Worm (Caenorhabditis elegans) whole organism, young adult: ENCODE measurements around the gene cth-1.

ENCODE experiments used
- F57A8.1 ChIP-seq: fragments of 200-800 bp; sonication (Bioruptor generic); optimal IDR thresholded peaks from 2 replicates; lab custom pipeline; 2018; ENCODE audit warnings: mild to moderate bottlenecking, missing genetic modification characterization, moderate library complexity, missing compliant biosample characterization
- Y56A3A.18 ChIP-seq: fragments of 200-800 bp; sonication (Bioruptor generic); IDR thresholded peaks from 2 replicates; pipeline ENCODE4 v1.3.6; 2022; ENCODE audit warnings: missing genetic modification reagents, missing genetic modification characterization, missing compliant biosample characterization
- akir-1 ChIP-seq: fragments of 200-800 bp; sonication (Bioruptor generic); optimal IDR thresholded peaks from 2 replicates; lab custom pipeline; 2018; ENCODE audit warnings: mild to moderate bottlenecking, missing genetic modification characterization, moderate library complexity, missing compliant biosample characterization
- ama-1 ChIP-seq, 3 experiments: fragments of 150-350 bp in 1 of 3; sonication (generic microtip) in 2 of 3; optimal IDR thresholded peaks; 2 replicates each; lab custom pipeline; 2014 to 2018; ENCODE audit warnings: missing biosample characterization in 2 of 3, missing genetic modification characterization in 2 of 3, missing genetic modification reagents in 2 of 3
- ets-4 ChIP-seq: fragments of 200-800 bp; sonication (Bioruptor generic); optimal IDR thresholded peaks from 2 replicates; lab custom pipeline; 2018; ENCODE audit warnings: mild to moderate bottlenecking, missing genetic modification characterization, missing compliant biosample characterization
- hlh-12 ChIP-seq: sonication (generic microtip); optimal IDR thresholded peaks from 2 replicates; lab custom pipeline; 2016; ENCODE audit warnings: missing genetic modification characterization, missing compliant biosample characterization
- lin-40 ChIP-seq: sonication (generic microtip); optimal IDR thresholded peaks from 2 replicates; lab custom pipeline; 2016; ENCODE audit warnings: missing genetic modification characterization, mild to moderate bottlenecking, missing compliant biosample characterization, missing genotype, missing genetic modification reagents
- madf-6 ChIP-seq: fragments of 200-800 bp; sonication (Bioruptor generic); IDR thresholded peaks from 2 replicates; pipeline ENCODE4 v1.3.6; 2022; ENCODE audit warnings: missing genetic modification reagents, missing genetic modification characterization, missing compliant biosample characterization
- tlf-1 ChIP-seq: fragments of 200-800 bp; sonication (Bioruptor generic); optimal IDR thresholded peaks from 2 replicates; lab custom pipeline; 2018; ENCODE audit warnings: mild to moderate bottlenecking, missing genetic modification characterization, missing compliant biosample characterization
- unc-130 ChIP-seq: sonication (generic microtip); optimal IDR thresholded peaks from 2 replicates; lab custom pipeline; 2016; ENCODE audit warnings: missing genetic modification reagents, missing genetic modification characterization, missing compliant biosample characterization
- unc-62 ChIP-seq: fragments of 150-350 bp; optimal IDR thresholded peaks from 2 replicates; lab custom pipeline; 2014; ENCODE audit warnings: missing biosample characterization, missing genetic modification reagents, missing genetic modification characterization
- zfh-2 ChIP-seq: fragments of 200-800 bp; sonication (Bioruptor generic); conservative IDR thresholded peaks from 2 replicates; pipeline ENCODE4 v1.3.6; 2022; ENCODE audit warnings: missing genetic modification reagents, missing genetic modification characterization, missing compliant biosample characterization
- ztf-6 ChIP-seq: fragments of 200-800 bp; sonication (Bioruptor generic); IDR thresholded peaks from 2 replicates; pipeline ENCODE4 v1.3.6; 2022; ENCODE audit warnings: missing genetic modification reagents, missing genetic modification characterization, missing compliant biosample characterization

ce11 chrV:16114237-16114636 lies 13.8 kb downstream of the cth-1 start, which contains the start of gene srxa-16:
- TF ChIP-seq F57A8.1 (GFP tag; lab: Kevin White, UChicago) (no peak), tlf-1 (no peak), zfh-2 (no peak), hlh-12 (tag; lab: Kevin White, UChicago) (no peak), unc-130 (GFP tag; lab: Kevin White, UChicago) (no peak), Y56A3A.18 (GFP tag; lab: Robert Waterston, UW) (no peak), akir-1 (GFP tag; lab: Kevin White, UChicago) (no peak), ama-1 (optimal IDR thresholded peaks at IDR 0.05; lab: Kevin White, UChicago) (no peak), ama-1 (GFP tag; optimal IDR thresholded peaks at IDR 0.05; lab: Kevin White, UChicago) (no peak), ets-4 (no peak), unc-62 (GFP tag; lab: Kevin White, UChicago) (no peak), ztf-6 (no peak), lin-40 (tag; lab: Kevin White, UChicago) (no peak), madf-6 (GFP tag; lab: Robert Waterston, UW) (no peak)
